Worm (Caenorhabditis elegans) whole organism, young adult: ENCODE data around the gene ndx-3.
"Not testable (repeated sequence)": the region's sequence is repeated elsewhere in the genome, so short reads cannot be mapped to it uniquely, and the experiment has no call there.

ENCODE experiments used
- B0019.2 ChIP-seq: fragments of 200-800 bp; sonication (Bioruptor generic); conservative IDR thresholded peaks from 2 replicates; pipeline ENCODE4 v1.3.6; 2022; ENCODE audit warnings: missing genetic modification reagents, missing genetic modification characterization, missing compliant biosample characterization
- B0261.1 ChIP-seq: sonication (generic microtip); optimal IDR thresholded peaks from 2 replicates; lab custom pipeline; 2016; ENCODE audit warnings: mild to moderate bottlenecking, missing genetic modification characterization, moderate library complexity, missing compliant biosample characterization
- C06A6.2 ChIP-seq: fragments of 200-800 bp; sonication (Bioruptor generic); conservative IDR thresholded peaks from 2 replicates; pipeline ENCODE4 v1.3.6; 2022; ENCODE audit warnings: missing genetic modification characterization, missing compliant biosample characterization
- F22D6.2 ChIP-seq: sonication (generic microtip); optimal IDR thresholded peaks from 2 replicates; lab custom pipeline; 2016; ENCODE audit warnings: mild to moderate bottlenecking, missing genetic modification characterization, missing compliant biosample characterization
- F33H1.4 ChIP-seq: fragments of 200-800 bp; sonication (Bioruptor generic); IDR thresholded peaks from 2 replicates; pipeline ENCODE4 v1.3.6; 2022; ENCODE audit warnings: missing genetic modification reagents, missing genetic modification characterization, missing compliant biosample characterization
- K12H6.12 ChIP-seq: fragments of 200-800 bp; sonication (Bioruptor generic); optimal IDR thresholded peaks from 2 replicates; lab custom pipeline; 2018; ENCODE audit warnings: mild to moderate bottlenecking, missing genetic modification characterization, missing compliant biosample characterization
- Y53G8AR.9 ChIP-seq: fragments of 200-800 bp; sonication (Bioruptor generic); conservative IDR thresholded peaks from 2 replicates; pipeline ENCODE4 v1.3.6; 2022; ENCODE audit warnings: missing genetic modification reagents, missing genetic modification characterization, missing compliant biosample characterization
- Y56A3A.18 ChIP-seq: fragments of 200-800 bp; sonication (Bioruptor generic); IDR thresholded peaks from 2 replicates; pipeline ENCODE4 v1.3.6; 2022; ENCODE audit warnings: missing genetic modification reagents, missing genetic modification characterization, missing compliant biosample characterization
- Y95B8A.8 ChIP-seq: fragments of 200-800 bp; sonication (Bioruptor generic); IDR thresholded peaks from 2 replicates; pipeline ENCODE4 v1.3.6; 2022; ENCODE audit warnings: missing genetic modification reagents, missing genetic modification characterization, missing compliant biosample characterization
- ama-1 ChIP-seq, 3 experiments: fragments of 150-350 bp in 1 of 3; sonication (generic microtip) in 2 of 3; optimal IDR thresholded peaks; 2 replicates each; lab custom pipeline; 2014 to 2018; ENCODE audit warnings: missing biosample characterization in 2 of 3, missing genetic modification characterization in 2 of 3, missing genetic modification reagents in 2 of 3
- aptf-2 ChIP-seq: fragments of 200-800 bp; sonication (Bioruptor generic); conservative IDR thresholded peaks from 2 replicates; pipeline ENCODE4 v1.3.6; 2022; ENCODE audit warnings: missing genetic modification reagents, missing genetic modification characterization, missing compliant biosample characterization
- cebp-1 ChIP-seq, 2 experiments: fragments of 200-800 bp in 1 of 2; sonication (Bioruptor generic) in 1 of 2; sonication (generic microtip) in 1 of 2; IDR thresholded peaks in 1 of 2; optimal IDR thresholded peaks in 1 of 2; 2 replicates each; pipeline versions ENCODE4 v1.3.6 to Lab custom; 2017 to 2022; ENCODE audit warnings: missing compliant biosample characterization in 2 of 2, missing genetic modification characterization in 2 of 2, mild to moderate bottlenecking in 1 of 2, missing genetic modification reagents in 1 of 2, moderate library complexity in 1 of 2
- cebp-2 ChIP-seq: fragments of 200-800 bp; sonication (Bioruptor generic); IDR thresholded peaks from 2 replicates; pipeline ENCODE4 v1.3.6; 2022; ENCODE audit warnings: missing genetic modification characterization, missing compliant biosample characterization
- ceh-100 ChIP-seq: fragments of 200-800 bp; sonication (Bioruptor generic); IDR thresholded peaks from 2 replicates; pipeline ENCODE4 v1.3.6; 2022; ENCODE audit warnings: missing genetic modification reagents, missing genetic modification characterization, missing compliant biosample characterization
- ceh-40 ChIP-seq: fragments of 200-800 bp; sonication (Bioruptor generic); IDR thresholded peaks from 2 replicates; pipeline ENCODE4 v1.3.6; 2022; ENCODE audit warnings: missing genetic modification characterization, missing compliant biosample characterization
- dpff-1 ChIP-seq: sonication (generic microtip); optimal IDR thresholded peaks from 2 replicates; lab custom pipeline; 2017; ENCODE audit warnings: mild to moderate bottlenecking, missing genetic modification characterization, missing compliant biosample characterization
- ets-4 ChIP-seq: fragments of 200-800 bp; sonication (Bioruptor generic); optimal IDR thresholded peaks from 2 replicates; lab custom pipeline; 2018; ENCODE audit warnings: mild to moderate bottlenecking, missing genetic modification characterization, missing compliant biosample characterization
- fkh-3 ChIP-seq: sonication (generic microtip); optimal IDR thresholded peaks from 2 replicates; lab custom pipeline; 2016; ENCODE audit warnings: mild to moderate bottlenecking, missing genetic modification characterization, missing compliant biosample characterization
- hlh-12 ChIP-seq: sonication (generic microtip); optimal IDR thresholded peaks from 2 replicates; lab custom pipeline; 2016; ENCODE audit warnings: missing genetic modification characterization, missing compliant biosample characterization
- hmg-1.2 ChIP-seq: fragments of 200-800 bp; sonication (Bioruptor generic); IDR thresholded peaks from 2 replicates; pipeline ENCODE4 v1.3.6; 2022; ENCODE audit warnings: missing genetic modification reagents, missing genetic modification characterization, missing compliant biosample characterization
- let-607 ChIP-seq, 2 experiments: fragments of 200-800 bp in 1 of 2; sonication (Bioruptor generic) in 1 of 2; sonication (generic microtip) in 1 of 2; optimal IDR thresholded peaks; 2 replicates each; lab custom pipeline; 2016 to 2018; ENCODE audit warnings: mild to moderate bottlenecking in 2 of 2, missing compliant biosample characterization in 2 of 2, missing genetic modification characterization in 2 of 2, moderate library complexity in 2 of 2, missing genotype in 1 of 2
- lin-26 ChIP-seq: fragments of 200-800 bp; sonication (Bioruptor generic); IDR thresholded peaks from 2 replicates; pipeline ENCODE4 v1.3.6; 2022; ENCODE audit warnings: missing genetic modification reagents, missing genetic modification characterization, missing compliant biosample characterization
- lir-1 ChIP-seq: fragments of 200-800 bp; sonication (Bioruptor generic); conservative IDR thresholded peaks from 2 replicates; pipeline ENCODE4 v1.3.6; 2022; ENCODE audit warnings: missing genetic modification reagents, missing genetic modification characterization, missing compliant biosample characterization
- madf-6 ChIP-seq: fragments of 200-800 bp; sonication (Bioruptor generic); IDR thresholded peaks from 2 replicates; pipeline ENCODE4 v1.3.6; 2022; ENCODE audit warnings: missing genetic modification reagents, missing genetic modification characterization, missing compliant biosample characterization
- mcd-1 ChIP-seq: fragments of 200-800 bp; sonication (Bioruptor generic); IDR thresholded peaks from 2 replicates; pipeline ENCODE4 v1.3.6; 2022; ENCODE audit warnings: missing genetic modification reagents, missing genetic modification characterization, missing compliant biosample characterization
- mel-28 ChIP-seq: sonication (generic microtip); optimal IDR thresholded peaks from 2 replicates; lab custom pipeline; 2016; ENCODE audit warnings: borderline replicate concordance, mild to moderate bottlenecking, missing genetic modification characterization, missing compliant biosample characterization
- nfyb-1 ChIP-seq: fragments of 200-800 bp; sonication (Bioruptor generic); IDR thresholded peaks from 2 replicates; pipeline ENCODE4 v1.3.6; 2022; ENCODE audit warnings: missing genetic modification reagents, missing genetic modification characterization, missing compliant biosample characterization
- nhr-90 ChIP-seq: sonication (generic microtip); optimal IDR thresholded peaks from 2 replicates; lab custom pipeline; 2016; ENCODE audit warnings: missing genotype, mild to moderate bottlenecking, missing genetic modification characterization, missing compliant biosample characterization
- pbrm-1 ChIP-seq: fragments of 200-800 bp; sonication (Bioruptor generic); IDR thresholded peaks from 2 replicates; pipeline ENCODE4 v1.3.6; 2022; ENCODE audit warnings: missing genetic modification reagents, missing genetic modification characterization, missing compliant biosample characterization
- pha-4 ChIP-seq: fragments of 150-350 bp; sonication (generic microtip); optimal IDR thresholded peaks from 2 replicates; lab custom pipeline; 2014; ENCODE audit warnings: missing biosample characterization, missing genetic modification reagents, missing genetic modification characterization
- rcor-1 ChIP-seq: fragments of 200-800 bp; sonication (Bioruptor generic); IDR thresholded peaks from 2 replicates; pipeline ENCODE4 v1.3.6; 2022; ENCODE audit warnings: missing genetic modification reagents, missing genetic modification characterization, missing compliant biosample characterization
- rpc-1 ChIP-seq, 2 experiments: fragments of 150-350 bp in 1 of 2; sonication (generic microtip) in 1 of 2; optimal IDR thresholded peaks; 2 replicates each; lab custom pipeline; 2014 to 2018; ENCODE audit warnings: missing biosample characterization in 1 of 2, missing genetic modification characterization in 1 of 2, missing genetic modification reagents in 1 of 2, missing genotype in 1 of 2
- sdz-38 ChIP-seq: sonication (generic microtip); optimal IDR thresholded peaks from 2 replicates; lab custom pipeline; 2016; ENCODE audit warnings: missing genotype, missing genetic modification characterization, missing compliant biosample characterization
- snpc-1.3 ChIP-seq: sonication (generic microtip); optimal IDR thresholded peaks from 2 replicates; lab custom pipeline; 2017; ENCODE audit warnings: missing genetic modification characterization, mild to moderate bottlenecking, missing compliant biosample characterization, antibody characterized with exemption, moderate library complexity, missing genotype, missing genetic modification reagents; ENCODE audit not compliant: insufficient read depth
- tbp1 ChIP-seq: fragments of 200-800 bp; sonication (Bioruptor generic); optimal IDR thresholded peaks from 2 replicates; lab custom pipeline; 2018; ENCODE audit warnings: mild to moderate bottlenecking, missing genetic modification characterization, missing compliant biosample characterization
- xnd-1 ChIP-seq: sonication (generic microtip); optimal IDR thresholded peaks from 2 replicates; lab custom pipeline; 2016; ENCODE audit warnings: missing genotype, missing genetic modification reagents, missing genetic modification characterization, missing compliant biosample characterization
- ztf-25 ChIP-seq: fragments of 200-800 bp; sonication (Bioruptor generic); IDR thresholded peaks from 2 replicates; pipeline ENCODE4 v1.3.6; 2022; ENCODE audit warnings: missing genetic modification reagents, missing genetic modification characterization, missing compliant biosample characterization
- ztf-3 ChIP-seq: fragments of 200-800 bp; sonication (Bioruptor generic); optimal IDR thresholded peaks from 2 replicates; lab custom pipeline; 2018; ENCODE audit warnings: mild to moderate bottlenecking, missing genetic modification characterization, missing compliant biosample characterization

Gene ndx-3

DNA sequence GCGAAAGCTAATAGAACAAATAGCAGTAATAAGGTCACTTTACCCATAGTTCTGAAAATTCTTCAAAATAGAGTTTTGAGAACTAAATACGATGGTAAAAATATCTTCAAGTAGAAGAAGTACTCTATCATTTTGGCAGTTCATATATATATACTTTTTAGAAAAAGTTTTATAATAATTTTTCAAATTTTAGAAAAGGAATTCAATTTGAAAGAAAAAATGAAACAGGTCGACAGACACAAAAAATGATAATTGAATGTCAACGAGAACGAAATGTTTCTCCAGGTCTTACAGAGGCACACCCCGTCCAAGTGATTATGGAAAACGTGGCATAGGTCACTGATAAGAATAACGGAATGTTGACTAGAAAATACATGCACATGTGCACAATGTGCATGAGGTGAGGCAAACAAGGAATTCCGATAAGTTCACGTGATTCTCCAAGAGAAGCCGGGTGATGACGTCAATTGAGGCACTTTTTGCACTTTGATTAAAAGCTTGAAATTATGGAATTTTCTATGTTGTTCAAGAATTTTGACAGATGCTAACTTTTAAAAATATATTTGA is 28.1 kb upstream of the ndx-3 start, which contains the start of gene aagr-2 (continued):
- TF ChIP-seq ama-1 (optimal IDR thresholded peaks at IDR 0.05; lab: Kevin White, UChicago): no peak
- no peak for TF ChIP-seq ama-1 (GFP tag; optimal IDR thresholded peaks at IDR 0.05; lab: Kevin White, UChicago)
- TF ChIP-seq F22D6.2 (tag; lab: Kevin White, UChicago): peak; percentile 11
- no peak for TF ChIP-seq snpc-1.3 (tag; lab: Kevin White, UChicago)
- TF ChIP-seq dpff-1 (tag; lab: Kevin White, UChicago): no peak
- no peak for TF ChIP-seq fkh-3
- peak; percentile 54 for TF ChIP-seq nhr-90 (tag; lab: Kevin White, UChicago)
- TF ChIP-seq madf-6 (GFP tag; lab: Robert Waterston, UW): no peak
- no peak for TF ChIP-seq B0019.2 (GFP tag; lab: Robert Waterston, UW)
- TF ChIP-seq let-607 (tag; optimal IDR thresholded peaks at IDR 0.05; lab: Kevin White, UChicago): peak; percentile 36 to 64
- TF ChIP-seq Y53G8AR.9 (GFP tag; lab: Robert Waterston, UW): no peak
- no peak for TF ChIP-seq ceh-100
- TF ChIP-seq mel-28 (tag; lab: Kevin White, UChicago): no peak
- TF ChIP-seq Y95B8A.8: 0 out of 2 replicates have a peak, but pooled peaks have one; percentile 8
- TF ChIP-seq tbp1: peak; percentile 25
- no peak for TF ChIP-seq xnd-1 (tag; lab: Kevin White, UChicago)
- no peak for TF ChIP-seq ztf-25
- TF ChIP-seq ztf-3 (GFP tag; lab: Kevin White, UChicago): no peak
- peak; percentile 44 for TF ChIP-seq ets-4
- no peak for TF ChIP-seq K12H6.12
- no peak for TF ChIP-seq lir-1 (GFP tag; lab: Robert Waterston, UW)
- no peak for TF ChIP-seq sdz-38
- TF ChIP-seq cebp-2 (GFP tag; lab: Robert Waterston, UW): no peak
- TF ChIP-seq hlh-12 (tag; lab: Kevin White, UChicago): no peak
- TF ChIP-seq pha-4: peak; percentile 86

DNA sequence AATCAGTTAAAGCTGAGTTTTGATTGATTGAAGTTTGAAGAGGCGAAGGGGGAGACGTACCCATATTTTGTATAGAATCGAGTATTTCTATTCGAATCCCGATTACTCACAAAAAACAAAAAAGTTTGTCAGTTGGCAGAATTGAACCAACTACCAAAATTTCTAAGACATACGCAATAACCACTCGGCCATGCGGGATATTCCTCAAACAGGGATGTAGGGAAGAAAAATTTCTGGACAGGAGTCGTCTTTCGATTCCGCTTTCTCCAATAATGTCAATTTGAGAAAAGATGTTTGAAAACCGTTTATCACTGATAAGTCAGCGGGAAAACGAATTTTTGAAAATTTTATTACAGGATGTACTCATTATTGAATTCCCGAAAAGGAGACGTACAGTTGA is 25.0 kb upstream of the ndx-3 start:
- 0 out of 2 replicates have a peak, but pooled peaks have one; percentile 28 for TF ChIP-seq Y53G8AR.9 (GFP tag; lab: Robert Waterston, UW)
- TF ChIP-seq cebp-2 (GFP tag; lab: Robert Waterston, UW): 0 out of 2 replicates have a peak, but pooled peaks have one; percentile 22
- peak; percentile 61 for TF ChIP-seq B0261.1
- TF ChIP-seq ceh-40 (GFP tag; lab: Robert Waterston, UW): 0 out of 2 replicates have a peak, but pooled peaks have one; percentile 69
- TF ChIP-seq hmg-1.2: peak; percentile 74
- TF ChIP-seq aptf-2 (GFP tag; lab: Robert Waterston, UW): 0 out of 2 replicates have a peak, but pooled peaks have one; percentile 10
- 0 out of 2 replicates have a peak, but pooled peaks have one; percentile 22 for TF ChIP-seq mcd-1
- TF ChIP-seq madf-6 (GFP tag; lab: Robert Waterston, UW): peak; percentile 57; the same call in 1 of the 2 replicates
- peak; percentile 84 for TF ChIP-seq tbp1
- peak; percentile 32; the same call in 1 of the 2 replicates for TF ChIP-seq cebp-1 (GFP tag; IDR thresholded peaks at IDR 0.05; lab: Robert Waterston, UW)
- TF ChIP-seq cebp-1 (tag; optimal IDR thresholded peaks at IDR 0.05; lab: Kevin White, UChicago); rpc-1 (optimal IDR thresholded peaks at IDR 0.05; lab: Kevin White, UChicago): not testable (repeated sequence)
- 0 out of 2 replicates have a peak, but pooled peaks have one; percentile 15 for TF ChIP-seq C06A6.2
- TF ChIP-seq rpc-1 (tag; optimal IDR thresholded peaks at IDR 0.05; lab: Kevin White, UChicago): peak; percentile 44
- TF ChIP-seq Y56A3A.18: 0 out of 2 replicates have a peak, but pooled peaks have one; percentile 38
- peak; percentile 49; the same call in 1 of the 2 replicates for TF ChIP-seq nfyb-1 (GFP tag; lab: Robert Waterston, UW)
- 0 out of 2 replicates have a peak, but pooled peaks have one; percentile 16 for TF ChIP-seq F33H1.4 (GFP tag; lab: Robert Waterston, UW)
- 0 out of 2 replicates have a peak, but pooled peaks have one; percentile 28 for TF ChIP-seq pbrm-1 (GFP tag; lab: Robert Waterston, UW)
- 0 out of 2 replicates have a peak, but pooled peaks have one; percentile 13 for TF ChIP-seq rcor-1 (GFP tag; lab: Robert Waterston, UW)
- TF ChIP-seq lin-26: peak; percentile 96
- TF ChIP-seq ztf-25: peak; percentile 87
